5 worm cellular contexts compared by ENCODE assay signal in genomic region chrIV:13033516-13033915, ce11.
TF ChIP-seq lines count a peak whose summit lies in the region.

No protein-coding gene starts in this region.

TF ChIP-seq in whole organism, L1 larva, 84 proteins besides CTCF, POLR2A, EP300 and RAD21:
- no peak for TF ChIP-seq jun-1 (tag; optimal IDR thresholded peaks at IDR 0.05; lab: Kevin White, UChicago)
- no peak for TF ChIP-seq nhr-237 (tag; optimal IDR thresholded peaks at IDR 0.05; lab: Kevin White, UChicago)
- TF ChIP-seq nhr-47 (tag; optimal IDR thresholded peaks at IDR 0.05; lab: Kevin White, UChicago) = peak; percentile 22
- peak; percentile 20 for TF ChIP-seq dsc-1 (tag; optimal IDR thresholded peaks at IDR 0.05; lab: Kevin White, UChicago)
- no peak for TF ChIP-seq nhr-85 (tag; lab: Kevin White, UChicago)

TF ChIP-seq in whole organism, L4 larva, 104 proteins besides CTCF, POLR2A, EP300 and RAD21:
- TF ChIP-seq hlh-30 (tag; optimal IDR thresholded peaks at IDR 0.05; lab: Kevin White, UChicago; ENCODE audit: insufficient read depth) = no peak
- TF ChIP-seq sdz-12 (GFP tag; optimal IDR thresholded peaks at IDR 0.05; lab: Kevin White, UChicago) = no peak
- peak; percentile 52 for TF ChIP-seq set-16 (GFP tag; IDR thresholded peaks at IDR 0.05; lab: Robert Waterston, UW)
- no peak for TF ChIP-seq ctbp-1 (GFP tag; IDR thresholded peaks at IDR 0.05; lab: Robert Waterston, UW)

TF ChIP-seq in whole organism, early embryonic, 17 proteins besides CTCF, POLR2A, EP300 and RAD21:
- peak; percentile 9 for TF ChIP-seq ama-1 (optimal IDR thresholded peaks at IDR 0.05; lab: Kevin White, UChicago)
- no peak for TF ChIP-seq F13C5.2 (tag; optimal IDR thresholded peaks at IDR 0.05; lab: Kevin White, UChicago)
- TF ChIP-seq ceh-13 (GFP tag; optimal IDR thresholded peaks at IDR 0.05; lab: Kevin White, UChicago) = no peak
- TF ChIP-seq pes-1 (GFP tag; IDR thresholded peaks at IDR 0.05; lab: Robert Waterston, UW) = no peak
- TF ChIP-seq hnd-1 (tag; optimal IDR thresholded peaks at IDR 0.05; lab: Kevin White, UChicago) = no peak

TF ChIP-seq in whole organism, mixed stage, embryonic, 35 proteins besides CTCF, POLR2A, EP300 and RAD21:
- TF ChIP-seq zip-8 (tag; optimal IDR thresholded peaks at IDR 0.05; lab: Kevin White, UChicago) (no peak), lsy-2 (tag; optimal IDR thresholded peaks at IDR 0.05; lab: Kevin White, UChicago) (no peak), ces-1 (GFP tag; optimal IDR thresholded peaks at IDR 0.05; lab: Kevin White, UChicago) (no peak), nhr-2 (tag; optimal IDR thresholded peaks at IDR 0.05; lab: Kevin White, UChicago) (no peak), snpc-4 (tag; optimal IDR thresholded peaks at IDR 0.05; lab: Kevin White, UChicago) (no peak), hlh-1 (tag; optimal IDR thresholded peaks at IDR 0.05; lab: Kevin White, UChicago) (no peak), lin-32 (GFP tag; optimal IDR thresholded peaks at IDR 0.05; lab: Kevin White, UChicago) (peak; percentile 12), sem-2 (GFP tag; optimal IDR thresholded peaks at IDR 0.05; lab: Kevin White, UChicago) (no peak), ceh-43 (GFP tag; optimal IDR thresholded peaks at IDR 0.05; lab: Kevin White, UChicago) (no peak)

TF ChIP-seq in whole organism, young adult, 124 proteins besides CTCF, POLR2A, EP300 and RAD21:
- TF ChIP-seq attf-5 (GFP tag; optimal IDR thresholded peaks at IDR 0.05; lab: Kevin White, UChicago) (no peak), F52B5.7 (tag; optimal IDR thresholded peaks at IDR 0.05; lab: Kevin White, UChicago) (peak; percentile 25), madf-3 (GFP tag; IDR thresholded peaks at IDR 0.05; lab: Robert Waterston, UW) (0 out of 2 replicates have a peak, but pooled peaks have one; percentile 30), ets-4 (GFP tag; optimal IDR thresholded peaks at IDR 0.05; lab: Kevin White, UChicago) (no peak), cebp-2 (GFP tag; IDR thresholded peaks at IDR 0.05; lab: Robert Waterston, UW) (0 out of 2 replicates have a peak, but pooled peaks have one; percentile 86), ztf-28 (GFP tag; IDR thresholded peaks at IDR 0.05; lab: Robert Waterston, UW) (no peak), athp-1 (tag; optimal IDR thresholded peaks at IDR 0.05; lab: Kevin White, UChicago) (no peak), let-526 (GFP tag; IDR thresholded peaks at IDR 0.05; lab: Robert Waterston, UW) (no peak), egrh-3 (GFP tag; IDR thresholded peaks at IDR 0.05; lab: Robert Waterston, UW) (no peak), ccch-3 (GFP tag; optimal IDR thresholded peaks at IDR 0.05; lab: Kevin White, UChicago) (no peak), hlh-26 (GFP tag; conservative IDR thresholded peaks at IDR 0.05; lab: Robert Waterston, UW) (no peak), F39B2.1 (GFP tag; IDR thresholded peaks at IDR 0.05; lab: Robert Waterston, UW) (no peak), nhr-120 (GFP tag; IDR thresholded peaks at IDR 0.05; lab: Robert Waterston, UW) (no peak), F57C9.4 (tag; optimal IDR thresholded peaks at IDR 0.05; lab: Kevin White, UChicago) (no peak), hrde-1 (tag; optimal IDR thresholded peaks at IDR 0.05; lab: Kevin White, UChicago; ENCODE audit: borderline replicate concordance) (no peak), ztf-25 (GFP tag; IDR thresholded peaks at IDR 0.05; lab: Robert Waterston, UW) (no peak), egl-18 (GFP tag; IDR thresholded peaks at IDR 0.05; lab: Robert Waterston, UW) (0 out of 2 replicates have a peak, but pooled peaks have one; percentile 47), snpc-4 (GFP tag; optimal IDR thresholded peaks at IDR 0.05; lab: Kevin White, UChicago) (no peak), snpc-4 (tag; optimal IDR thresholded peaks at IDR 0.05; lab: Kevin White, UChicago) (no peak), ekl-4 (GFP tag; IDR thresholded peaks at IDR 0.05; lab: Robert Waterston, UW) (no peak), hmg-20 (GFP tag; IDR thresholded peaks at IDR 0.05; lab: Robert Waterston, UW) (no peak), chd-7 (tag; optimal IDR thresholded peaks at IDR 0.05; lab: Kevin White, UChicago) (no peak), zfh-2 (GFP tag; conservative IDR thresholded peaks at IDR 0.05; lab: Robert Waterston, UW) (peak; percentile 65), B0019.2 (GFP tag; conservative IDR thresholded peaks at IDR 0.05; lab: Robert Waterston, UW) (no peak), hlh-12 (tag; optimal IDR thresholded peaks at IDR 0.05; lab: Kevin White, UChicago) (no peak)
TF ChIP-seq in whole organism, young adult: peak in this region for 5.
